Worm (Caenorhabditis elegans): ENCODE results near the gene ptr-9.

DNA sequence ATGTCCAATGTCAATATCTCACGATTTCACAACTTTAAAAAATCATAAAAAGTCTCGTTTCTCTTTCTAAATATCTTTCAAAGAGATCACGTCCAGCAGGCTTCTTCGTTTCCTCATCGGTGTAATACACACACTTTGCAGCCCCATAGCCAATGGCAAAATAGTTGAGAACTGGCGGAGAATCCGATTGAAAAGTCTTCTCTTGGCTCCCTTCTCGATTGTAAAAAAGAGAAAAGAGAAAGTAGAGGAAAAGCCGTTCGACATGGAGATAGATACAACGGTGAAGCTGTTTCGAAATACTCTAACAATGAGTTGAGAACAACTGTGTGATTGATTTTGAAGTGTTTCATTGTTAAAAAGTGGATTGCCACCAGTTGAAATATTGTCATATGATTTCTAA lies 9.7 kb downstream of the ptr-9 start:
- TF ChIP-seq unc-62 (GFP tag; optimal IDR thresholded peaks at IDR 0.05) (no peak), Y56A3A.18 (GFP tag; IDR thresholded peaks at IDR 0.05) (no peak), unc-130 (GFP tag; optimal IDR thresholded peaks at IDR 0.05) (no peak), snpc-4 (GFP tag; optimal IDR thresholded peaks at IDR 0.05) (no peak), snpc-4 (tag; optimal IDR thresholded peaks at IDR 0.05) (no peak)

Measured in whole organism, young adult.